Fruit fly (Drosophila melanogaster) whole organism, embryonic: ENCODE measurements around the gene Veneno.

ENCODE experiments used
- Abd-B ChIP-seq: fragments of 200-800 bp; sonication (Bioruptor generic); optimal IDR thresholded peaks from 2 replicates; lab custom pipeline; 2018; ENCODE audit warnings: missing biosample characterization, mild to moderate bottlenecking, missing genetic modification characterization, moderate library complexity
- Aef1 ChIP-seq: fragments of 200-800 bp; sonication (Bioruptor generic); IDR thresholded peaks from 3 replicates; pipeline ENCODE4 v1.3.6; 2022; ENCODE audit warnings: missing biosample characterization, missing genetic modification characterization
- CG10462 ChIP-seq: fragments of 200-800 bp; sonication (Bioruptor generic); optimal IDR thresholded peaks from 2 replicates; lab custom pipeline; 2016; ENCODE audit warnings: missing biosample characterization, missing genetic modification characterization
- CG12391 ChIP-seq: fragments of 200-800 bp; sonication (Bioruptor generic); optimal IDR thresholded peaks from 3 replicates; lab custom pipeline; 2018; ENCODE audit warnings: missing biosample characterization, mild to moderate bottlenecking, missing genetic modification characterization, moderate library complexity
- CG12942 ChIP-seq: fragments of 200-800 bp; sonication (Bioruptor generic); optimal IDR thresholded peaks from 3 replicates; lab custom pipeline; 2016; ENCODE audit warnings: missing biosample characterization, missing genetic modification characterization
- CG1602 ChIP-seq: fragments of 200-800 bp; sonication (Bioruptor generic); optimal IDR thresholded peaks from 3 replicates; lab custom pipeline; 2016; ENCODE audit warnings: missing biosample characterization, missing genetic modification characterization
- CG1647 ChIP-seq: fragments of 200-800 bp; sonication (Bioruptor generic); optimal IDR thresholded peaks from 3 replicates; lab custom pipeline; 2016; ENCODE audit warnings: missing biosample characterization, missing genetic modification characterization
- CG17568 ChIP-seq: fragments of 200-800 bp; sonication (Bioruptor generic); optimal IDR thresholded peaks from 2 replicates; lab custom pipeline; 2018; ENCODE audit warnings: missing biosample characterization, mild to moderate bottlenecking, missing genetic modification characterization, moderate library complexity
- CG1792 ChIP-seq: fragments of 200-800 bp; sonication (Bioruptor generic); optimal IDR thresholded peaks from 2 replicates; lab custom pipeline; 2016; ENCODE audit warnings: missing biosample characterization, missing genetic modification characterization
- CG2712 ChIP-seq: fragments of 200-800 bp; optimal IDR thresholded peaks from 3 replicates; lab custom pipeline; 2019; ENCODE audit warnings: missing biosample characterization, mild to moderate bottlenecking, missing genetic modification characterization, moderate library complexity
- CG30431 ChIP-seq: fragments of 200-800 bp; sonication (Bioruptor generic); optimal IDR thresholded peaks from 2 replicates; lab custom pipeline; 2017; ENCODE audit warnings: missing biosample characterization, missing genetic modification characterization
- CG4617 ChIP-seq: fragments of 200-800 bp; sonication (Bioruptor generic); optimal IDR thresholded peaks from 3 replicates; lab custom pipeline; 2016; ENCODE audit warnings: missing biosample characterization, missing genetic modification characterization, borderline replicate concordance
- CG7357 ChIP-seq: fragments of 200-800 bp; sonication (Bioruptor generic); IDR thresholded peaks from 3 replicates; pipeline ENCODE4 v1.3.6; 2022; ENCODE audit warnings: missing biosample characterization, missing genetic modification characterization
- CG7963 ChIP-seq: fragments of 200-800 bp; sonication (Bioruptor generic); IDR thresholded peaks from 3 replicates; pipeline ENCODE4 v1.3.6; 2022; ENCODE audit warnings: missing biosample characterization, missing genetic modification characterization; ENCODE audit not compliant: partially characterized antibody
- CG8388 ChIP-seq: fragments of 200-800 bp; sonication (Bioruptor generic); optimal IDR thresholded peaks from 2 replicates; lab custom pipeline; 2019; ENCODE audit warnings: missing biosample characterization, mild to moderate bottlenecking, missing genetic modification characterization, moderate library complexity
- CG8944 ChIP-seq: fragments of 200-800 bp; sonication (Bioruptor generic); optimal IDR thresholded peaks from 3 replicates; lab custom pipeline; 2016; ENCODE audit warnings: missing biosample characterization, missing genetic modification characterization
- CG9727 ChIP-seq: fragments of 200-800 bp; sonication (Bioruptor generic); optimal IDR thresholded peaks from 3 replicates; lab custom pipeline; 2017; ENCODE audit warnings: missing biosample characterization, mild to moderate bottlenecking, missing genetic modification characterization
- Dfd ChIP-seq, 2 experiments: fragments of >200 bp; optimal IDR thresholded peaks; 2 replicates each; lab custom pipeline; 2017; ENCODE audit warnings: missing biosample characterization in 2 of 2, missing genetic modification characterization in 2 of 2
- Drgx ChIP-seq: fragments of 200-800 bp; sonication (Bioruptor generic); IDR thresholded peaks from 2 replicates; pipeline ENCODE4 v1.3.6; 2022; ENCODE audit warnings: missing biosample characterization, missing genetic modification characterization
- H2.0 ChIP-seq: fragments of 200-800 bp; sonication (Bioruptor generic); IDR thresholded peaks from 2 replicates; pipeline ENCODE4 v1.3.6; 2022; ENCODE audit warnings: missing biosample characterization, missing genetic modification characterization
- HLH4C ChIP-seq: fragments of 200-800 bp; sonication (Bioruptor generic); IDR thresholded peaks from 3 replicates; pipeline ENCODE4 v1.3.6; 2022; ENCODE audit warnings: missing biosample characterization, missing genetic modification characterization; ENCODE audit not compliant: partially characterized antibody
- HmgZ ChIP-seq: fragments of 200-800 bp; sonication (Bioruptor generic); optimal IDR thresholded peaks from 2 replicates; lab custom pipeline; 2018; ENCODE audit warnings: missing biosample characterization, mild to moderate bottlenecking, missing genetic modification characterization
- MESR4 ChIP-seq: fragments of 200-800 bp; sonication (Bioruptor generic); optimal IDR thresholded peaks from 2 replicates; lab custom pipeline; 2018; ENCODE audit warnings: missing biosample characterization, mild to moderate bottlenecking, missing genetic modification characterization, moderate library complexity
- MTF-1 ChIP-seq: fragments of 200-800 bp; sonication (Bioruptor generic); optimal IDR thresholded peaks from 2 replicates; lab custom pipeline; 2018; ENCODE audit warnings: missing biosample characterization, mild to moderate bottlenecking, missing genetic modification characterization, borderline replicate concordance
- Meics ChIP-seq: fragments of 200-800 bp; sonication (Bioruptor generic); optimal IDR thresholded peaks from 2 replicates; lab custom pipeline; 2017; ENCODE audit warnings: missing biosample characterization, mild to moderate bottlenecking, missing genetic modification characterization
- NfI ChIP-seq: fragments of 200-800 bp; sonication (Bioruptor generic); optimal IDR thresholded peaks from 3 replicates; lab custom pipeline; 2018; ENCODE audit warnings: missing biosample characterization, mild to moderate bottlenecking, missing genetic modification characterization, moderate library complexity
- Poxn ChIP-seq: fragments of 200-800 bp; sonication (Bioruptor generic); IDR thresholded peaks from 2 replicates; pipeline ENCODE4 v1.3.6; 2022; ENCODE audit warnings: missing biosample characterization, missing genetic modification characterization
- amos ChIP-seq: fragments of 200-800 bp; sonication (Bioruptor generic); IDR thresholded peaks from 2 replicates; pipeline ENCODE4 v1.3.6; 2022; ENCODE audit warnings: missing biosample characterization, missing genetic modification characterization; ENCODE audit not compliant: partially characterized antibody
- aop ChIP-seq: fragments of 200-800 bp; sonication (Bioruptor generic); IDR thresholded peaks from 2 replicates; pipeline ENCODE4 v1.3.6; 2022; ENCODE audit warnings: missing biosample characterization, missing genetic modification characterization
- ash1 ChIP-seq: fragments of 200-800 bp; sonication (Bioruptor generic); optimal IDR thresholded peaks from 2 replicates; lab custom pipeline; 2018; ENCODE audit warnings: missing biosample characterization, mild to moderate bottlenecking, missing genetic modification characterization
- bsh ChIP-seq, 2 experiments: fragments of 200-800 bp; sonication (Bioruptor generic); optimal IDR thresholded peaks; 2 replicates each; lab custom pipeline; 2017 to 2018; ENCODE audit warnings: mild to moderate bottlenecking in 2 of 2, missing biosample characterization in 2 of 2, missing genetic modification characterization in 2 of 2, moderate library complexity in 1 of 2
- danr ChIP-seq: fragments of 200-800 bp; sonication (Bioruptor generic); IDR thresholded peaks from 2 replicates; pipeline ENCODE4 v1.3.6; 2022; ENCODE audit warnings: missing biosample characterization, missing genetic modification characterization
- en ChIP-seq: fragments of 200-800 bp; sonication (Bioruptor generic); optimal IDR thresholded peaks from 2 replicates; lab custom pipeline; 2016; ENCODE audit warnings: missing biosample characterization, missing genetic modification characterization
- esg ChIP-seq: fragments of 200-800 bp; sonication (Bioruptor generic); conservative IDR thresholded peaks from 2 replicates; pipeline ENCODE4 v1.3.6; 2022; ENCODE audit warnings: missing biosample characterization, missing genetic modification characterization
- fd102C ChIP-seq: fragments of 200-800 bp; sonication (Bioruptor generic); optimal IDR thresholded peaks from 2 replicates; lab custom pipeline; 2018; ENCODE audit warnings: missing biosample characterization, mild to moderate bottlenecking, missing genetic modification characterization, moderate library complexity
- ftz-f1 ChIP-seq: fragments of 200-800 bp; sonication (Bioruptor generic); optimal IDR thresholded peaks from 2 replicates; lab custom pipeline; 2016; ENCODE audit warnings: missing biosample characterization, missing genetic modification characterization
- gfzf ChIP-seq: fragments of 200-800 bp; sonication (Bioruptor generic); optimal IDR thresholded peaks from 2 replicates; lab custom pipeline; 2016; ENCODE audit warnings: missing biosample characterization, mild to moderate bottlenecking, missing genetic modification characterization, moderate library complexity
- gt ChIP-seq: fragments of 200-800 bp; sonication (Bioruptor generic); IDR thresholded peaks from 2 replicates; pipeline ENCODE4 v1.3.6; 2022; ENCODE audit warnings: missing biosample characterization, missing genetic modification characterization
- insv ChIP-seq, 2 experiments: fragments of 200-800 bp; sonication (Bioruptor generic); optimal IDR thresholded peaks; 3 replicates each; lab custom pipeline; 2016 to 2018; ENCODE audit warnings: missing biosample characterization in 2 of 2, missing genetic modification characterization in 2 of 2
- knrl ChIP-seq: fragments of 200-800 bp; sonication (Bioruptor generic); IDR thresholded peaks from 3 replicates; pipeline ENCODE4 v1.3.6; 2022; ENCODE audit warnings: missing biosample characterization, missing genetic modification characterization; ENCODE audit not compliant: partially characterized antibody
- nerfin-1 ChIP-seq: fragments of 200-800 bp; sonication (Bioruptor generic); optimal IDR thresholded peaks from 3 replicates; lab custom pipeline; 2019; ENCODE audit warnings: missing biosample characterization, mild to moderate bottlenecking, missing genetic modification characterization, moderate library complexity
- psq ChIP-seq: fragments of 200-800 bp; sonication (Bioruptor generic); optimal IDR thresholded peaks from 2 replicates; lab custom pipeline; 2017; ENCODE audit warnings: missing biosample characterization, missing genetic modification characterization
- pzg ChIP-seq: fragments of 200-800 bp; sonication (Bioruptor generic); optimal IDR thresholded peaks from 3 replicates; lab custom pipeline; 2018; ENCODE audit warnings: missing biosample characterization, mild to moderate bottlenecking, missing genetic modification characterization, moderate library complexity
- repo ChIP-seq: fragments of 200-800 bp; sonication (Bioruptor generic); optimal IDR thresholded peaks from 2 replicates; lab custom pipeline; 2016; ENCODE audit warnings: missing biosample characterization, missing genetic modification characterization
- row ChIP-seq: fragments of 200-800 bp; sonication (Bioruptor generic); IDR thresholded peaks from 3 replicates; pipeline ENCODE4 v1.3.6; 2022; ENCODE audit warnings: missing biosample characterization, missing genetic modification characterization
- run ChIP-seq: fragments of 200-800 bp; sonication (Bioruptor generic); optimal IDR thresholded peaks from 3 replicates; lab custom pipeline; 2018; ENCODE audit warnings: missing biosample characterization, mild to moderate bottlenecking, missing genetic modification characterization
- sd ChIP-seq: fragments of 200-800 bp; sonication (Bioruptor generic); optimal IDR thresholded peaks from 3 replicates; lab custom pipeline; 2018; ENCODE audit warnings: missing biosample characterization, mild to moderate bottlenecking, missing genetic modification characterization, moderate library complexity
- sug ChIP-seq: fragments of 200-800 bp; optimal IDR thresholded peaks from 2 replicates; lab custom pipeline; 2019; ENCODE audit warnings: missing biosample characterization, mild to moderate bottlenecking, missing genetic modification characterization, moderate library complexity
- tin ChIP-seq: fragments of 200-800 bp; sonication (Bioruptor generic); optimal IDR thresholded peaks from 3 replicates; lab custom pipeline; 2016; ENCODE audit warnings: missing biosample characterization, missing genetic modification characterization
- vfl ChIP-seq: fragments of 200-800 bp; sonication (Bioruptor generic); optimal IDR thresholded peaks from 2 replicates; lab custom pipeline; 2016; ENCODE audit warnings: missing biosample characterization, missing genetic modification characterization
- wek ChIP-seq: fragments of 200-800 bp; sonication (Bioruptor generic); optimal IDR thresholded peaks from 3 replicates; lab custom pipeline; 2018; ENCODE audit warnings: missing biosample characterization, mild to moderate bottlenecking, missing genetic modification characterization, moderate library complexity

The Veneno gene

dm6 chr3R:8343251-8343744 lies 19.1 kb downstream of the Veneno start, which contains the start of the genes PNKP and COX7AL (continued):
- TF ChIP-seq en (GFP tag; lab: Kevin White, UChicago) (no peak), CG1792 (GFP tag; lab: Kevin White, UChicago) (no peak), CG7357 (no peak), wek (GFP tag; lab: Kevin White, UChicago) (no peak), run (tag; lab: Kevin White, UChicago) (no peak), Aef1 (GFP tag; lab: Robert Waterston, UW) (no peak), NfI (GFP tag; lab: Kevin White, UChicago) (no peak), esg (GFP tag; lab: Robert Waterston, UW) (no peak), CG9727 (GFP tag; lab: Kevin White, UChicago) (no peak), CG1602 (GFP tag; lab: Kevin White, UChicago) (no peak), H2.0 (GFP tag; lab: Robert Waterston, UW) (no peak), amos (GFP tag; lab: Robert Waterston, UW) (no peak), Abd-B (GFP tag; lab: Kevin White, UChicago) (no peak), psq (GFP tag; lab: Kevin White, UChicago) (no peak), gt (GFP tag; lab: Robert Waterston, UW) (no peak), HmgZ (tag; lab: Kevin White, UChicago) (peak; percentile 13), pzg (GFP tag; lab: Kevin White, UChicago) (peak; percentile 37), CG17568 (no peak), row (GFP tag; lab: Robert Waterston, UW) (peak; percentile 42; the same call in 2 of the 3 replicates), CG12391 (no peak), vfl (GFP tag; lab: Kevin White, UChicago) (no peak), CG7963 (GFP tag; lab: Robert Waterston, UW) (no peak), CG8388 (GFP tag; lab: Kevin White, UChicago) (no peak), Meics (GFP tag; lab: Kevin White, UChicago) (no peak), Drgx (GFP tag; lab: Robert Waterston, UW) (no peak), tin (GFP tag; lab: Kevin White, UChicago) (no peak), aop (GFP tag; lab: Robert Waterston, UW) (no peak), HLH4C (GFP tag; lab: Robert Waterston, UW) (no peak), Dfd (GFP tag; optimal IDR thresholded peaks at IDR 0.05; lab: Kevin White, UChicago) (no peak), CG8944 (no peak), knrl (GFP tag; lab: Robert Waterston, UW) (0 out of 3 replicates have a peak, but pooled peaks have one; percentile 27), CG2712 (tag; lab: Kevin White, UChicago) (no peak), Poxn (GFP tag; lab: Robert Waterston, UW) (no peak), MESR4 (peak; percentile 44), CG30431 (GFP tag; lab: Kevin White, UChicago) (no peak), MTF-1 (GFP tag; lab: Kevin White, UChicago) (no peak), sd (tag; lab: Kevin White, UChicago) (no peak), sug (no peak), gfzf (peak; percentile 60), CG1647 (GFP tag; lab: Kevin White, UChicago) (no peak), fd102C (GFP tag; lab: Kevin White, UChicago) (no peak), CG4617 (GFP tag; lab: Kevin White, UChicago) (peak; percentile 24), nerfin-1 (tag; lab: Kevin White, UChicago) (no peak), bsh (GFP tag; optimal IDR thresholded peaks at IDR 0.05; lab: Kevin White, UChicago) (no peak), ash1 (GFP tag; lab: Kevin White, UChicago) (no peak), repo (GFP tag; lab: Kevin White, UChicago) (no peak), CG10462 (GFP tag; lab: Kevin White, UChicago) (no peak), CG12942 (no peak), danr (GFP tag; lab: Robert Waterston, UW) (no peak), insv (GFP tag; optimal IDR thresholded peaks at IDR 0.05; lab: Kevin White, UChicago) (no peak), ftz-f1 (GFP tag; lab: Kevin White, UChicago) (no peak)
